Worm (Caenorhabditis elegans) whole organism, mixed stage, embryonic: ENCODE results near the gene F18E2.15.

Experiments
- blmp-1 ChIP-seq: fragments of 150-350 bp; optimal IDR thresholded peaks from 2 replicates; lab custom pipeline; 2014; ENCODE audit warnings: missing biosample characterization, missing genetic modification characterization
- ceh-39 ChIP-seq: fragments of 150-350 bp; optimal IDR thresholded peaks from 2 replicates; lab custom pipeline; 2014; ENCODE audit warnings: missing biosample characterization, missing genetic modification characterization
- ces-1 ChIP-seq: fragments of 150-350 bp; optimal IDR thresholded peaks from 2 replicates; lab custom pipeline; 2014; ENCODE audit warnings: missing biosample characterization, missing genetic modification reagents, missing genetic modification characterization
- elt-3 ChIP-seq: fragments of 150-350 bp; optimal IDR thresholded peaks from 2 replicates; lab custom pipeline; 2014; ENCODE audit warnings: missing biosample characterization, missing genetic modification characterization
- lin-13 ChIP-seq: fragments of 150-350 bp; optimal IDR thresholded peaks from 2 replicates; lab custom pipeline; 2014; ENCODE audit warnings: missing biosample characterization, missing genetic modification characterization
- mab-5 ChIP-seq: fragments of 150-350 bp; optimal IDR thresholded peaks from 2 replicates; lab custom pipeline; 2014; ENCODE audit warnings: missing biosample characterization, missing genetic modification characterization
- nhr-12 ChIP-seq: fragments of 150-350 bp; optimal IDR thresholded peaks from 2 replicates; lab custom pipeline; 2014; ENCODE audit warnings: missing biosample characterization, missing genetic modification characterization
- nhr-28 ChIP-seq: fragments of 150-350 bp; optimal IDR thresholded peaks from 2 replicates; lab custom pipeline; 2014; ENCODE audit warnings: missing biosample characterization, missing genetic modification characterization
- nhr-76 ChIP-seq: sonication (generic microtip); optimal IDR thresholded peaks from 2 replicates; lab custom pipeline; 2017; ENCODE audit warnings: missing biosample characterization, missing genetic modification characterization
- pha-4 ChIP-seq: fragments of 150-350 bp; optimal IDR thresholded peaks from 2 replicates; lab custom pipeline; 2018; ENCODE audit warnings: missing biosample characterization, missing genetic modification reagents, missing genetic modification characterization
- snpc-4 ChIP-seq: fragments of 150-350 bp; optimal IDR thresholded peaks from 2 replicates; lab custom pipeline; 2014; ENCODE audit warnings: missing biosample characterization, missing genetic modification characterization
- sptf-1 ChIP-seq: sonication (generic microtip); optimal IDR thresholded peaks from 2 replicates; lab custom pipeline; 2017; ENCODE audit warnings: mild to moderate bottlenecking, missing genetic modification characterization, moderate library complexity, missing compliant biosample characterization
- unc-39 ChIP-seq: fragments of 150-350 bp; optimal IDR thresholded peaks from 2 replicates; lab custom pipeline; 2014; ENCODE audit warnings: missing biosample characterization, missing genetic modification characterization
- ztf-11 ChIP-seq: fragments of 150-350 bp; optimal IDR thresholded peaks from 2 replicates; lab custom pipeline; 2014; ENCODE audit warnings: missing biosample characterization, missing genetic modification characterization

ce11 chrV:12719713-12720112 is 41.1 kb downstream of the F18E2.15 start, which contains the start of gene R11D1.7:
- no peak for TF ChIP-seq elt-3
- no peak for TF ChIP-seq mab-5 (tag; lab: Kevin White, UChicago)
- no peak for TF ChIP-seq unc-39 (tag; lab: Kevin White, UChicago)
- TF ChIP-seq nhr-12 (tag; lab: Kevin White, UChicago) = no peak
- TF ChIP-seq ceh-39 (tag; lab: Kevin White, UChicago) = no peak
- no peak for TF ChIP-seq sptf-1 (tag; lab: Kevin White, UChicago)
- TF ChIP-seq nhr-76 (tag; lab: Kevin White, UChicago) = no peak
- no peak for TF ChIP-seq ces-1 (GFP tag; lab: Kevin White, UChicago)
- no peak for TF ChIP-seq blmp-1 (tag; lab: Kevin White, UChicago)
- TF ChIP-seq snpc-4 (tag; lab: Kevin White, UChicago) = no peak
- TF ChIP-seq pha-4 (tag; lab: Kevin White, UChicago) = no peak
- no peak for TF ChIP-seq lin-13 (tag; lab: Kevin White, UChicago)
- no peak for TF ChIP-seq nhr-28 (tag; lab: Kevin White, UChicago)
- TF ChIP-seq ztf-11 = no peak
